Worm (Caenorhabditis elegans): Measurements from ENCODE around the gene F56C4.4.
"Not testable (repeated sequence)": the region's sequence is repeated elsewhere in the genome, so short reads cannot be mapped to it uniquely, and the experiment has no call there.

F56C4.4 gene

ce11 chrIV:10661072-10661471 is 30.0 kb upstream of the F56C4.4 start:
- TF ChIP-seq nhr-21 (tag; optimal IDR thresholded peaks at IDR 0.05) (no peak), fos-1 (tag; optimal IDR thresholded peaks at IDR 0.05) (peak; percentile 62)

DNA sequence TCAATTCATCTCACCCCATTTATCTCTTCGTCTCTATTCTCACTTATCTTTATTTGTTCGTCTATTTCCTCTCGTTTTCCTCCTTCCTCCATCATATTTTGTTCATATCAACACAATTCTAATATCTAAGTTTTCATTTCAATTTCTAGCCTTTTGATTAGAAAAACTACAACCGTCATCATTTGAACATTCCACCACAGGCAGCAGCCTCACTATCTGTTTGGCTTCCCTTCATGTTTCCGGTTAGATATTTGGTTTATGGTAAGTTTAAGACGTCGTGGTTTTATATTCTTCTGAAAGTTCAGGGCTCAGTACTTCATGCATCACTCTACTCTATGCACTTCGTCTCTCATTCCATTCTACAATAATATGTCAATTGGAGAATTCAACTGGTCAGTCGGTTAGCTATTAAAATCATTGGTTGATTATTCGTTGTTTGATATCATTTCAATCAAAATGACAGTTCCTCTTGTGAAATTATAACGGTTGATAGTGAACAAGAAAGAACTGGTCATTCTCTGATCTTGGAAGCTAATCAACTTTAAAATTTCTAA is 25.8 kb upstream of the F56C4.4 start, which contains the start of gene K08C7.1:
K08C7.1 (plus strand) TSS at position 43 of the 554 bp plus-strand sequence.
- no peak for TF ChIP-seq crh-2 (tag; optimal IDR thresholded peaks at IDR 0.05)
- peak; percentile 31 for TF ChIP-seq fos-1 (tag; optimal IDR thresholded peaks at IDR 0.05)

DNA sequence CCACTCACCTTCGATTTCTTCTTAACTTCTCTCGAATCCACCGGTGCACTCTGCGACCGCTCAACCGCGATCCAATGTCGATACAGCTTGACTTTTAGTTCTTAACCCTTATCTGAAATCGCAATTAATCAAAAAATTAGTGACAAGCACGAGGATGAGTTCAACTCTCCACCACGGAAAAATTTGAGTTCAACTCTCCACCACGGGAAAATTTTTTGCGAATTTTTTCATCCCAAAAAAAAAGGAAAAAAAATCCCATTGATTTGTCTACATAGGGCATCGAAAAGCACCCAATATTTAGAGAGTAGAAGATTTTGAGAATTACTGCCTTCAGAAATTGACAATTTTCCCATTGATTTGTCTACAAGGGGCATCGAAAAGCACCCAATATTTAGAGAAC is 23.0 kb upstream of the F56C4.4 start, which contains the start of gene glb-19:
glb-19 (minus strand) TSS at position 101 of the 400 bp plus-strand sequence.
- TF ChIP-seq alr-1 (tag; optimal IDR thresholded peaks at IDR 0.05); ama-1 (optimal IDR thresholded peaks at IDR 0.05); gmeb-1 (tag; optimal IDR thresholded peaks at IDR 0.05): not testable (repeated sequence)

DNA sequence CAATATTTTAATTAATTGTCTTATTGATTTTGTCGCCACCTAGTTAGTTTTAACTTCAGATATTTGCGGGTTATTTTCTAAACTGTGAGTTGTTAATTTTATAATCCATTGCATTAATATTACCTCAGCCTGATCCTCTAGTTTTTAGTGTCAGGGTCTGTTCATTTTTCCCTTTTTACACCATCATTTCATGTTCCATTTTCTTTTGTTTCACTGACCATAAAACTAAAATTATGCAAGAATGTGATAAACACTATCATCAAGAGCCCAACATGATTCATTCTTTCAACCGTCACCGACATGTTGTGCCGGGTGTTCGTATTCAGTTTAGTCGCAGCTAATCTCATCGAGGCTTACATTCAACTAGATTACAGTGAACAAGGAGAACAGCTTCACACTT is 7.9 kb upstream of the F56C4.4 start, which contains the start of gene F56C4.2:
F56C4.2 (plus strand) TSS at position 301 of the 400 bp plus-strand sequence.
- TF ChIP-seq ceh-16 (tag; optimal IDR thresholded peaks at IDR 0.05) (no peak), peb-1 (tag; optimal IDR thresholded peaks at IDR 0.05) (no peak), dmd-4 (tag; optimal IDR thresholded peaks at IDR 0.05) (no peak), nhr-25 (tag; optimal IDR thresholded peaks at IDR 0.05) (no peak), lin-39 (tag; optimal IDR thresholded peaks at IDR 0.05) (no peak), sma-9 (GFP tag; optimal IDR thresholded peaks at IDR 0.05) (no peak), sma-9 (tag; optimal IDR thresholded peaks at IDR 0.05) (no peak), ama-1 (optimal IDR thresholded peaks at IDR 0.05) (no peak), fos-1 (tag; optimal IDR thresholded peaks at IDR 0.05) (no peak), ZK546.5 (tag; optimal IDR thresholded peaks at IDR 0.05) (no peak), mab-5 (tag; optimal IDR thresholded peaks at IDR 0.05) (no peak), mbf-1 (tag; optimal IDR thresholded peaks at IDR 0.05) (no peak), mdl-1 (tag; optimal IDR thresholded peaks at IDR 0.05) (no peak), Y55F3AM.14 (GFP tag; optimal IDR thresholded peaks at IDR 0.05) (no peak), nhr-12 (tag; optimal IDR thresholded peaks at IDR 0.05) (no peak), nhr-23 (tag; optimal IDR thresholded peaks at IDR 0.05) (no peak), sma-3 (GFP tag; optimal IDR thresholded peaks at IDR 0.05) (no peak), nhr-11 (tag; optimal IDR thresholded peaks at IDR 0.05) (no peak), nhr-10 (tag; optimal IDR thresholded peaks at IDR 0.05) (no peak), ceh-82 (tag; optimal IDR thresholded peaks at IDR 0.05) (no peak)

ce11 chrIV:10636649-10637048 is 5.6 kb upstream of the F56C4.4 start, which contains the start of gene F56C4.1:
F56C4.1 (plus strand) TSS chrIV:10636949.
- TF ChIP-seq lin-13 (GFP tag; optimal IDR thresholded peaks at IDR 0.05) (no peak), unc-55 (GFP tag; optimal IDR thresholded peaks at IDR 0.05) (no peak), R02D3.7 (tag; optimal IDR thresholded peaks at IDR 0.05) (no peak), fos-1 (tag; optimal IDR thresholded peaks at IDR 0.05) (no peak), snpc-4 (tag; optimal IDR thresholded peaks at IDR 0.05) (no peak), ztf-11 (tag; optimal IDR thresholded peaks at IDR 0.05) (no peak), sma-3 (GFP tag; optimal IDR thresholded peaks at IDR 0.05) (no peak), nhr-23 (tag; optimal IDR thresholded peaks at IDR 0.05) (no peak), ceh-16 (tag; optimal IDR thresholded peaks at IDR 0.05) (no peak), elt-3 (tag; optimal IDR thresholded peaks at IDR 0.05) (no peak), nhr-21 (tag; optimal IDR thresholded peaks at IDR 0.05) (no peak), ztf-4 (tag; optimal IDR thresholded peaks at IDR 0.05) (no peak), blmp-1 (tag; optimal IDR thresholded peaks at IDR 0.05; ENCODE audit: insufficient read depth) (no peak), mab-5 (tag; optimal IDR thresholded peaks at IDR 0.05) (no peak), egl-27 (tag; optimal IDR thresholded peaks at IDR 0.05) (no peak), peb-1 (tag; optimal IDR thresholded peaks at IDR 0.05) (no peak), mdl-1 (tag; optimal IDR thresholded peaks at IDR 0.05) (no peak)

- TF ChIP-seq sma-9 (GFP tag; optimal IDR thresholded peaks at IDR 0.05) (no peak), sma-9 (tag; optimal IDR thresholded peaks at IDR 0.05) (no peak), elt-3 (tag; optimal IDR thresholded peaks at IDR 0.05) (no peak), alr-1 (tag; optimal IDR thresholded peaks at IDR 0.05) (no peak), elt-1 (tag; optimal IDR thresholded peaks at IDR 0.05) (no peak), zag-1 (tag; optimal IDR thresholded peaks at IDR 0.05) (no peak), ZK546.5 (tag; optimal IDR thresholded peaks at IDR 0.05) (no peak), ama-1 (optimal IDR thresholded peaks at IDR 0.05) (no peak), ztf-4 (tag; optimal IDR thresholded peaks at IDR 0.05) (no peak), fos-1 (tag; optimal IDR thresholded peaks at IDR 0.05) (peak; percentile 53)
These were observed 2.3 kb downstream of the F56C4.4 start, which contains the start of gene R09H10.5 for ce11 chrIV:10628724-10629123. R09H10.5 (minus strand) TSS chrIV:10628829.
